Worm (Caenorhabditis elegans) whole organism, L1 larva: ENCODE measurements around the gene T27A10.2.

Experiments
- aha-1 ChIP-seq: fragments of 150-350 bp; optimal IDR thresholded peaks from 2 replicates; lab custom pipeline; 2014; ENCODE audit warnings: missing biosample characterization, missing genetic modification characterization
- alr-1 ChIP-seq: fragments of 200-800 bp; sonication (Bioruptor generic); optimal IDR thresholded peaks from 2 replicates; lab custom pipeline; 2018; ENCODE audit warnings: borderline replicate concordance, mild to moderate bottlenecking, missing genetic modification characterization, missing compliant biosample characterization
- ceh-63 ChIP-seq: fragments of 200-800 bp; sonication (Bioruptor generic); optimal IDR thresholded peaks from 2 replicates; lab custom pipeline; 2018; ENCODE audit warnings: mild to moderate bottlenecking, missing genetic modification characterization, missing compliant biosample characterization
- elt-3 ChIP-seq, 6 experiments: fragments of 150-350 bp in 1 of 6; sonication (generic microtip); optimal IDR thresholded peaks; 2 replicates each; lab custom pipeline; 2017 to 2018; ENCODE audit warnings: missing biosample characterization in 6 of 6, missing genetic modification characterization in 6 of 6, inconsistent platforms in 1 of 6
- lin-39 ChIP-seq: fragments of 150-350 bp; optimal IDR thresholded peaks from 2 replicates; lab custom pipeline; 2014; ENCODE audit warnings: missing biosample characterization, missing genetic modification reagents, missing genetic modification characterization
- mab-9 ChIP-seq: fragments of 200-800 bp; sonication (Bioruptor generic); IDR thresholded peaks from 2 replicates; pipeline ENCODE4 v1.3.6; 2022; ENCODE audit warnings: missing genetic modification reagents, missing genetic modification characterization, missing compliant biosample characterization
- nhr-11 ChIP-seq: fragments of 150-350 bp; optimal IDR thresholded peaks from 2 replicates; lab custom pipeline; 2014; ENCODE audit warnings: missing biosample characterization, missing genetic modification characterization
- nhr-71 ChIP-seq: sonication (generic microtip); optimal IDR thresholded peaks from 2 replicates; lab custom pipeline; 2016; ENCODE audit warnings: mild to moderate bottlenecking, missing genetic modification characterization, moderate library complexity, missing compliant biosample characterization
- nhr-84 ChIP-seq: sonication (generic microtip); optimal IDR thresholded peaks from 2 replicates; lab custom pipeline; 2017; ENCODE audit warnings: missing biosample characterization, missing genetic modification characterization
- pax-3 ChIP-seq: fragments of 200-800 bp; sonication (Bioruptor generic); optimal IDR thresholded peaks from 2 replicates; lab custom pipeline; 2018; ENCODE audit warnings: mild to moderate bottlenecking, missing genetic modification characterization, moderate library complexity, missing compliant biosample characterization
- unc-130 ChIP-seq: fragments of 150-350 bp; optimal IDR thresholded peaks from 2 replicates; lab custom pipeline; 2017; ENCODE audit warnings: missing biosample characterization, missing genetic modification characterization, inconsistent platforms
- unc-62 ChIP-seq: fragments of 150-350 bp; optimal IDR thresholded peaks from 2 replicates; lab custom pipeline; 2014; ENCODE audit warnings: missing biosample characterization, missing genetic modification reagents, missing genetic modification characterization
- ztf-4 ChIP-seq: fragments of 150-350 bp; optimal IDR thresholded peaks from 2 replicates; lab custom pipeline; 2014; ENCODE audit warnings: missing biosample characterization, missing genetic modification characterization

DNA sequence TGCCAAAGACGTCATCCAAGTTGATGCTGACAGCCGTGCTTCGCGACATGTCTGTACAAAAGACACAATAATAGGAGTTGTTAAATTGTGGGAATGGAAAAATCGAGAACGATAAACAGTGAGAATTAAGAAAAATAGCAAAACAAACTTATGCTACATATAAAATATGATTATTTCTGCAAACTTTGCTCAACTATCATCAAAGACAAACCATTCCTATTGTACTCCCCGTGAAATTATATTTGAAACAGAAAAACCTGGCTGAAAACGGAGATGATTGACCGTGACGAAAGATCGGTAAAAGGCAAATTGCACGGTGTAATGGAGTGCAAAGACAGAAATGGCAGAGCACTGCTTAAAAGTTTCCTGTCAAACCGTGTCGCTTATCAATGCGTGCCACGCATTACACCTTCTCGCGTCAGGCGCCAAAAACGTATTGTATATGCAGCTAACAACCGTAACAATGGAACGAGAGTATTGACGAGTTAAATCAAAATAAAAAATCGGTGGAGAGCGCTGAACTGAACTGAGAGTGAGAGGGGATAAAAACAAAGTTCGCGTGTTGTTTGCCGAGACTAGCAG, 25.4 kb downstream of the T27A10.2 start, which contains the start of gene C18B2.5:
- no peak for TF ChIP-seq aha-1 (tag; lab: Kevin White, UChicago)
- TF ChIP-seq alr-1 (tag; lab: Kevin White, UChicago), result no peak
- TF ChIP-seq nhr-84 (tag; lab: Kevin White, UChicago), result no peak
- no peak for TF ChIP-seq nhr-11 (tag; lab: Kevin White, UChicago)
- TF ChIP-seq nhr-71, result no peak
- TF ChIP-seq ztf-4, result no peak
- no peak for TF ChIP-seq ceh-63 (GFP tag; lab: Kevin White, UChicago)
- TF ChIP-seq elt-3 (tag; optimal IDR thresholded peaks at IDR 0.05; lab: Kevin White, UChicago), result no peak
- TF ChIP-seq unc-62 (GFP tag; lab: Kevin White, UChicago), result no peak
- TF ChIP-seq pax-3 (tag; lab: Kevin White, UChicago), result no peak
- no peak for TF ChIP-seq lin-39 (tag; lab: Kevin White, UChicago)
- no peak for TF ChIP-seq mab-9 (GFP tag; lab: Robert Waterston, UW)
- TF ChIP-seq unc-130 (tag; lab: Kevin White, UChicago), result no peak
